Worm (Caenorhabditis elegans) whole organism, late embryonic: Measurements from ENCODE around the gene C54D10.3.

Experiments used
- F13H6.1 ChIP-seq: sonication (generic microtip); optimal IDR thresholded peaks from 2 replicates; lab custom pipeline; 2016; ENCODE audit warnings: missing genetic modification characterization, missing compliant biosample characterization
- ama-1 ChIP-seq: fragments of 150-350 bp; optimal IDR thresholded peaks from 2 replicates; lab custom pipeline; 2014
- ceh-30 ChIP-seq: fragments of 150-350 bp; optimal IDR thresholded peaks from 2 replicates; lab custom pipeline; 2014; ENCODE audit warnings: missing biosample characterization, missing genetic modification characterization
- fkh-10 ChIP-seq: fragments of 150-350 bp; optimal IDR thresholded peaks from 2 replicates; lab custom pipeline; 2014; ENCODE audit warnings: missing biosample characterization, missing genetic modification reagents, missing genetic modification characterization
- odd-2 ChIP-seq: sonication (generic microtip); optimal IDR thresholded peaks from 2 replicates; lab custom pipeline; 2017; ENCODE audit warnings: antibody characterized with exemption, mild to moderate bottlenecking, missing genetic modification characterization, missing compliant biosample characterization
- rnt-1 ChIP-seq: sonication (generic microtip); optimal IDR thresholded peaks from 2 replicates; lab custom pipeline; 2016; ENCODE audit warnings: missing genetic modification characterization, missing compliant biosample characterization
- syd-9 ChIP-seq: sonication (generic microtip); optimal IDR thresholded peaks from 2 replicates; lab custom pipeline; 2016; ENCODE audit warnings: mild to moderate bottlenecking, missing genetic modification characterization, moderate library complexity, missing compliant biosample characterization
- unc-86 ChIP-seq: sonication (generic microtip); optimal IDR thresholded peaks from 2 replicates; lab custom pipeline; 2016; ENCODE audit warnings: missing genetic modification characterization, missing compliant biosample characterization
- zip-5 ChIP-seq: sonication (generic microtip); optimal IDR thresholded peaks from 2 replicates; lab custom pipeline; 2016; ENCODE audit warnings: missing genetic modification characterization, missing compliant biosample characterization

ce11 chrV:12413651-12414114 is 4.7 kb upstream of the C54D10.3 start, which contains the start of gene cdr-6:
- no peak for TF ChIP-seq rnt-1 (tag; lab: Kevin White, UChicago)
- TF ChIP-seq F13H6.1 (tag; lab: Kevin White, UChicago), result no peak
- TF ChIP-seq syd-9 (tag; lab: Kevin White, UChicago), result no peak
- TF ChIP-seq zip-5 (tag; lab: Kevin White, UChicago), result no peak
- no peak for TF ChIP-seq fkh-10 (GFP tag; lab: Kevin White, UChicago)
- no peak for TF ChIP-seq odd-2 (tag; lab: Kevin White, UChicago)
- TF ChIP-seq ama-1, result no peak
- TF ChIP-seq unc-86 (tag; lab: Kevin White, UChicago), result no peak
- no peak for TF ChIP-seq ceh-30
